Fruit fly (Drosophila melanogaster) S2 (cell line): ENCODE data around the gene AMPdeam.

Source experiments
- CG8478 ChIP-seq: fragments of >200 bp; optimal IDR thresholded peaks from 2 replicates; lab custom pipeline; 2018
- CTCF ChIP-seq, 2 experiments: fragments of >200 bp; optimal IDR thresholded peaks; 2 replicates each; lab custom pipeline; 2018

AMPdeam gene

dm6 chrX:13791011-13791410 lies 54.7 kb downstream of the AMPdeam start, which contains the start of gene CG10993:
TSS of gene CG10993 (minus strand) at chrX:13791111.
- no peak for TF ChIP-seq CG8478 (lab: Kevin White, UChicago)
- no peak for TF ChIP-seq CTCF (optimal IDR thresholded peaks at IDR 0.05; lab: Kevin White, UChicago)

- TF ChIP-seq CG8478 (lab: Kevin White, UChicago) (no peak), CTCF (optimal IDR thresholded peaks at IDR 0.05; lab: Kevin White, UChicago) (no peak)
These were observed 56.5 kb downstream of the AMPdeam start for dm6 chrX:13788973-13789682.

- TF ChIP-seq CTCF (optimal IDR thresholded peaks at IDR 0.05; lab: Kevin White, UChicago): no peak
- no peak for TF ChIP-seq CG8478 (lab: Kevin White, UChicago)
These were observed 58.3 kb downstream of the AMPdeam start for dm6 chrX:13787282-13787850.

- TF ChIP-seq CTCF (optimal IDR thresholded peaks at IDR 0.05; lab: Kevin White, UChicago): no peak
- no peak for TF ChIP-seq CG8478 (lab: Kevin White, UChicago)
These were observed 59.5 kb downstream of the AMPdeam start for dm6 chrX:13786037-13786667.

- TF ChIP-seq CTCF (optimal IDR thresholded peaks at IDR 0.05; lab: Kevin White, UChicago): no peak
- no peak for TF ChIP-seq CG8478 (lab: Kevin White, UChicago)
These were observed 61.4 kb downstream of the AMPdeam start for dm6 chrX:13783958-13784907.

dm6 chrX:13783534-13783949 lies 62.1 kb downstream of the AMPdeam start, which contains the start of gene inaE:
TSS of gene inaE (plus strand) at chrX:13783714.
- TF ChIP-seq CG8478 (lab: Kevin White, UChicago) (no peak), CTCF (optimal IDR thresholded peaks at IDR 0.05; lab: Kevin White, UChicago) (peak in 1 of 2 experiments; percentile 14)

dm6 chrX:13781739-13782502 lies 63.7 kb downstream of the AMPdeam start, which contains the start of the genes CtsB and amrt:
TSS of gene CtsB (minus strand) at chrX:13782170.
TSS of gene amrt (plus strand) at chrX:13782459.
- TF ChIP-seq CG8478 (lab: Kevin White, UChicago) (no peak), CTCF (optimal IDR thresholded peaks at IDR 0.05; lab: Kevin White, UChicago) (no peak)
